Worm (Caenorhabditis elegans): ENCODE measurements around the gene ram-5.
A peak's percentile ranks its signal among the peaks of the same experiment; 100 is the strongest.

ram-5 gene

DNA sequence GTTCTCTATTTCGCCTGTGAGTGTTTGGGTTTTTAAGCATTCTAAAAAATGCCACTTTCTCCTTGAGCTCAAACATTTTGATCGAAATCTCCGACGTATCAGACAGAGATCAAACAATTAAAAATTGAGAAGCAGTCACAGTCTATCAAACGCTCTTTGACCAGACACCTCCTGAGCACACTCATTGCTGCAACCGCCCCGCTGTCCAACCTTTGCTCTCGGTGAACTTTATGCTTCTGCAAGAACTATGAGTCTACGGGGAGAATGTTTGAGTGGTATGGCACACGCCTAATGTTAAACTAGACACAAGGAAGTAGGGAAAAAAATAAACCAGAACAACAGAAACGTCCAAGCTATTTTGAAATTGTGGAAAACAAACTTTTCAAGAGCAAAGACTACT lies 15.3 kb downstream of the ram-5 start:
- no peak for TF ChIP-seq pqm-1 (tag; optimal IDR thresholded peaks at IDR 0.05)
- TF ChIP-seq T23F11.4 (GFP tag; optimal IDR thresholded peaks at IDR 0.05), result no peak

DNA sequence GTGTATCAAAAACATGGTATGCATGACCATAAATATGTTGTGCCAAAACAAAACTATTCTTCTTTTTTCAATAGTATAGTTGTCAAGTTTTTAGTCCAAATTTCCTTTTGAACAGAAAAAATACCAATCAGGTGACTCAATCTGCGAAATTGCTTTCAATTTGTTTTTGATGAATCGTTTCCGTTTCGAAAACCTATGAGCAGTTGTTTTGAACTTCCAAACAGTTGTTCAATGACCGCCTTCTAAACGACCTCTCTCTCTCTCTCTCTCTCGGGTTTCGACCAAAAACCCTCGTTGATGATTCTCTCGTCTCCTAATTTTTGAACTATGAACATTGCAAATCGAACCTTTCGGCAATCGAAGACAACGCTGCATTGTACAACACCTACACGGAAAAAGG lies 16.1 kb downstream of the ram-5 start:
- TF ChIP-seq unc-3 (GFP tag; conservative IDR thresholded peaks at IDR 0.05) (no peak), unc-3 (tag; optimal IDR thresholded peaks at IDR 0.05) (no peak), zip-5 (tag; optimal IDR thresholded peaks at IDR 0.05) (no peak), ceh-22 (tag; optimal IDR thresholded peaks at IDR 0.05) (no peak), ref-2 (tag; optimal IDR thresholded peaks at IDR 0.05) (no peak)

DNA sequence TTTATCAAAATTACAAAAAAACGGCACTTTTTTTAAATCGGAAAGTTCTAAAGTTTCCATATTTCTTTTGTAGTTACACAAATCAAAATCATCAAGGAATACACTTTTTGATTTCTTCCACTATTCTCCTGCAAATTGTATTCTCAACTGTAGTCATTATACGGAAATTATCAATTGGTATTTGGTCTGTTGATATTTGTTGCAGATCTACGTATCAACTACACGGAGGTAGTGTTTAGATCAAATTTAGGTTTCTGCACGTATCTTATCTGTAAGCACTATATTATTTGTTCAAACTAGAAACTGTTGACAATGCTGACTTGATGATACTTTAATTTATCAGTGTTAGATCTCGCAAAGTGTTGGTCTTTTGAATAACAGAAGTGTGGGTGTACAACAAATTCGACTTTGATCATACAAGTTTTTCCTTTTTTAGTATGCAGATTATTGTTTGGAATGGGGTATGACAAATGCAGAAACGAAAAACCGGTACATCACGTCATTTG lies 18.4 kb downstream of the ram-5 start:
- TF ChIP-seq hlh-15 (tag; optimal IDR thresholded peaks at IDR 0.05) (no peak), dve-1 (tag; optimal IDR thresholded peaks at IDR 0.05) (peak; percentile 7), hlh-8 (tag; optimal IDR thresholded peaks at IDR 0.05) (no peak), pha-4 (tag; optimal IDR thresholded peaks at IDR 0.05) (no peak), elt-2 (tag; optimal IDR thresholded peaks at IDR 0.05) (peak; percentile 14), pax-1 (tag; optimal IDR thresholded peaks at IDR 0.05) (no peak), ceh-22 (tag; optimal IDR thresholded peaks at IDR 0.05) (no peak)

DNA sequence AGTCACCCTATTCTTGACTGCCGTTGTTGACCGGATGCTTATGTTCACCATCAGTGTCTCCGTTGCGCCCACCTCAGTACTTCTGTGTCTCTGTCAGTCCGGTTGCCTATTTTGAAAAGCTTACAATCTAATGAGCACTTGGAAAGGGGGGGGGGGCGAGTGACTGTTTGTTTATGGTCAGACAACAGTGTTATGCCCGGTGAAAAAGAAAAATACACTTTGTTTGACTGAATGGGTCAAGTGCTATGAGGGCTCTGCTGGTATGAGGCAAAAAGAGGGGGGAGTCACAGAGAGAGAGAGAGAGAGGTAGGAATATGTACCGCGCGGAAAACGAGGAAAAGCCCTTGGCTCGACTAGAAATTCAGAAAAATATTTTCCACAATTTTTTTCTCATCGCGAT lies 21.3 kb downstream of the ram-5 start:
- TF ChIP-seq ceh-22 (tag; optimal IDR thresholded peaks at IDR 0.05), result peak; percentile 70
- peak; percentile 43 for TF ChIP-seq tbx-2 (tag; optimal IDR thresholded peaks at IDR 0.05)
- peak; percentile 65 for TF ChIP-seq pha-2 (tag; optimal IDR thresholded peaks at IDR 0.05)
- no peak for TF ChIP-seq eyg-1 (tag; optimal IDR thresholded peaks at IDR 0.05)

DNA sequence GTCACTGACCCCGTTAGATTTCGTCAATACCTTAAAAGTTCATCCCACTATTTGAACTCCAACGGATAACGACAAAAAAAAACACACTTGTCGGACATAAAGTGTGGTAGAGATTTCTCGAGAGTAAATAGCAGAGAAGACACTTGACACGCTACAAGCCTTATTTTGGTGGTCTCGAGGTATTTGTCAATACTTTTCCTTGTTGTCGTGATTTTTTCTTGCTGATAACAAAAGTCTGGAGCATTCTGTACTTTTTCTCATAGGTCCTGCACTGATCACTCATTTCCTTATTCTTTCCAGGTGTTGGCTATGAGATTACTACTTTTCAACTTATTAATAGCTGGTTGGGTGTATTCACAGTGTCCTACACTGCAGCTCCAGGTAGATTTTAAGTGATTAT lies 22.5 kb downstream of the ram-5 start, which contains the start of gene lron-1:
TSS of gene lron-1 (plus strand) at position 301 of the 400 bp plus-strand sequence.
- TF ChIP-seq pag-3 (tag; optimal IDR thresholded peaks at IDR 0.05; ENCODE audit: borderline replicate concordance), result no peak
- TF ChIP-seq sox-2 (GFP tag; IDR thresholded peaks at IDR 0.05), result no peak

DNA sequence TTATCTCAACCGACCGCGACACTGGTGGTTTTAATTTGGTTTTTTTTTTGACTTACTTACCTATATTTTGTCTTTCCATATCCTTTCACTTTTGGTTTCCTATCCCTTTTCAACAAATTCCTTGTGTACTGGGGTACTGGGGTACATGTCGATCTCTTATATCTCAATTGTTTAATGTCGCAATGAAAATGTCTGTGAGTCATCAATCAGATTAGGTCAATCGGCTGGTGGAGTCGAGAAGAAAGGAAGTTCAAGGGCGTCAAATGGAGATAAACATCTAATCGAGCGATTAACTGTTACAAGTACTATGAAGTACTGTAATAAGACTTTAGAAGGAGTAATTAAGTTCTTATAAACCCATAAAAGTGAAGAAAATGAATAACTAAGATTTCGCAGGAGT lies 26.0 kb downstream of the ram-5 start:
- no peak for TF ChIP-seq nhr-232 (tag; optimal IDR thresholded peaks at IDR 0.05)
- TF ChIP-seq unc-55 (GFP tag; optimal IDR thresholded peaks at IDR 0.05), result peak; percentile 68

DNA sequence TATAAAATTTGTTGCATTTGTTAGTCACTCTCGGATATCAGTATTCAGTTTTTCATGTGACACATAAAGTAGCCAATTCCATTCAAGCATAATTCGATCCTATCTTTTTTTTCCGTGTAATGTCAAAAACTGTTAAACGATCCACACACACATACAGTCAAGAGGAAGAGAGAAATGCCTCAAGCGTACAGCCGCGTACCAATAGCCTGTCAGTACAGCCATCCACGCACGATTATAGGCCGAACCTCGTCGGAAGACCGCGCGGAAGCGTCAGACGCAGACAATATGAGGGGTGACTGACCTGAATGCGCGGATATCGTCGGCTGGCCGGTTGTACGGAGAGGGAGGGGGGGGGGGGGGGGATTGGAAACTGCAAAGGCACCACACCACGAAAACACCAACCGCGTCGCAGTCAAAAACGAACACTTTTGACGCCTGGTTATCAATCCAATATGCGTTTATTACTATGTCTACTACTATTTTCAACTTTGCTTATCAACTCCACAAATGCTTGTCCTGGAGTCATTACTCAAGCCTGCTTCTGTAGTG lies 27.7 kb downstream of the ram-5 start, which contains the start of gene let-4:
TSS of gene let-4 (plus strand) at position 357 of the 549 bp plus-strand sequence.
- no peak for TF ChIP-seq ets-4 (tag; optimal IDR thresholded peaks at IDR 0.05)
- TF ChIP-seq K09A11.1 (tag; optimal IDR thresholded peaks at IDR 0.05; ENCODE audit: insufficient read depth), result no peak
- peak; percentile 23 for TF ChIP-seq nfya-1 (tag; optimal IDR thresholded peaks at IDR 0.05)
- TF ChIP-seq Y22D7AL.16 (tag; optimal IDR thresholded peaks at IDR 0.05), result no peak
- TF ChIP-seq gmeb-2 (tag; optimal IDR thresholded peaks at IDR 0.05), result no peak

DNA sequence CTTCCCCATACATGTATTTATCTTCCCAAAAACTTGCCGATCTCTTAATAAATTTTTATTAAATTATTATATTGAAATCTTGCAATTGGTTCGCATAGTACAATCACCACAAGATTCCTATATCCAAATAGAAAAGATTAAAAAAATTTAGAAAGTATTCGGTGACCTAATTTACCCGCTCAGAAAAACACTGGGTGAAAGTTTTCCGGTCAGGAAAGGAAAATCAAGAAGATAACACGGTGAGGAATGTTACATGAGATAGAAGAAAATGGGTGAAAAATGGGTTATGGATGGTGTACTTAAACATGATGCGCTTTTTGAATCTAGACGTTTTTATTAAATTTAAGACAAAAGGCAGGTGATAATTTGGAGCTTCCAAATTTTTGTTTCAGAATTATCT lies 30.9 kb downstream of the ram-5 start:
- TF ChIP-seq pqm-1 (tag; optimal IDR thresholded peaks at IDR 0.05) (no peak), ceh-19 (GFP tag; optimal IDR thresholded peaks at IDR 0.05) (no peak), elt-2 (tag; optimal IDR thresholded peaks at IDR 0.05) (no peak), nhr-11 (tag; optimal IDR thresholded peaks at IDR 0.05) (no peak)
